Worm (Caenorhabditis elegans): ENCODE measurements around the gene fbxa-138.
"Not testable (repeated sequence)": the region's sequence is repeated elsewhere in the genome, so short reads cannot be mapped to it uniquely, and the experiment has no call there.

The fbxa-138 gene

DNA sequence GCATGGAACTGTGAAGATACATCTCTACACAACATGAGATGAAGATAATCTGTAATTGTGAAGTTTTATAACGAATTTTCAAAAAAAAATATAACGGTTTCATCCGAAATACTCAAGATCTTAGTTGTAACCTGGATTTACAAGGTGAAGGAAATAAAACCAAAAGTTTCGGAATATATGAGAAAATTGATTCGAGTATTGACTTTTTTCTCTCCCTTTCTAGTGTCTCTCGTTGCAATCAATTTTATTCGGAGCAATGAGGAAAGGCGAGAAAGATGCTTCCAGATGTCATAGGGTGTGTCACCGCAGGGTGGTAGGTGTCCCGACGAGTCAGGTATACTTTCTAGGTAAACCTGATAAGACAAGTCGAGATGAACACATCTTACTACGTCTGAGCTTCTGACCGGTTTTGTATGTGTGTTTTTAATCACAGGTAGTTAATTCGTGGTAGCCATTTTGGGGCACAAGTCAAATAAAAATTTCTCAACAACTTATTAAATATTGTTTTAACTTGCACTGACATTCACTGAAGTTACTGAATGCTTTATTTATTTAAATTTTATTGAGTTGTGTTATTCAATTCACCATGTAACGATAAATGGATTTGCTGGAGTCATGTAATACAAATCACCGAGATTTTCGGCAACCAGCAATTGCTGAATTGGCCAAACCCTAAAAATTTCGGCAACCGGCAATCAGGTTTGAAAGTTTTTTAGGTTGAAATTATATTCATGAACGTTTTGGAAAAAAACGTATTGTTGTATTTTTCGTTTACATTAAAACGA, 4.4 kb upstream of the fbxa-138 start, which contains the start of gene pals-20:
Gene pals-20 (minus strand): TSS at position 51 of the 785 bp plus-strand sequence.
- TF ChIP-seq nhr-28 (tag; optimal IDR thresholded peaks at IDR 0.05) (no peak), efl-1 (optimal IDR thresholded peaks at IDR 0.05) (no peak), efl-1 (GFP tag; optimal IDR thresholded peaks at IDR 0.05 in 1 of 2) (peak in 1 of 2 experiments; percentile 75), efl-3 (GFP tag; optimal IDR thresholded peaks at IDR 0.05) (no peak), ama-1 (optimal IDR thresholded peaks at IDR 0.05) (no peak), nhr-19 (GFP tag; conservative IDR thresholded peaks at IDR 0.05) (no peak)

DNA sequence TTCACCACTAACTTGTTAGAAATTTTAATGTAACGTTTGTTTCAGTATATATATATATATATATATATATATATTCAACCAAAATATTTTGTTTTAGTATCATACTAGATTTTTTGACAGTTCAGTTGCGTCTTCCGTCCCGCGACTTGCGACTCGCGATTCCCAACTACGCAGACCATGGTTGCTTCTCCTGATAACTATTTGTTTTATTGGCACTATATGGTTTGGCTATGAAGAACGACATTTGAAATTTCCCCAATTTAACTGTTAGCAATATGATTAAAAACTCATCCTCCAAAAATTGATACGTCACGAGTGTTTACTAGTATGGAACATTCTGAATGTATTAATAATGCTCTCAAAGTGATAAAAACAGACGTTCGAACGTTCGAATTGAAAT, 642 bp upstream of the fbxa-138 start:
- TF ChIP-seq pqm-1 (tag; optimal IDR thresholded peaks at IDR 0.05) (no peak), nhr-28 (tag; optimal IDR thresholded peaks at IDR 0.05) (no peak), mdl-1 (tag; optimal IDR thresholded peaks at IDR 0.05) (no peak), mab-9 (GFP tag; IDR thresholded peaks at IDR 0.05) (no peak), mef-2 (tag; optimal IDR thresholded peaks at IDR 0.05) (no peak), tlp-1 (tag; optimal IDR thresholded peaks at IDR 0.05) (no peak), ets-5 (GFP tag; IDR thresholded peaks at IDR 0.05) (no peak), lin-13 (GFP tag; optimal IDR thresholded peaks at IDR 0.05) (no peak), lir-3 (tag; optimal IDR thresholded peaks at IDR 0.05; ENCODE audit: poor library complexity) (no peak), snu-23 (GFP tag; optimal IDR thresholded peaks at IDR 0.05) (no peak), unc-98 (GFP tag; IDR thresholded peaks at IDR 0.05) (no peak)

DNA sequence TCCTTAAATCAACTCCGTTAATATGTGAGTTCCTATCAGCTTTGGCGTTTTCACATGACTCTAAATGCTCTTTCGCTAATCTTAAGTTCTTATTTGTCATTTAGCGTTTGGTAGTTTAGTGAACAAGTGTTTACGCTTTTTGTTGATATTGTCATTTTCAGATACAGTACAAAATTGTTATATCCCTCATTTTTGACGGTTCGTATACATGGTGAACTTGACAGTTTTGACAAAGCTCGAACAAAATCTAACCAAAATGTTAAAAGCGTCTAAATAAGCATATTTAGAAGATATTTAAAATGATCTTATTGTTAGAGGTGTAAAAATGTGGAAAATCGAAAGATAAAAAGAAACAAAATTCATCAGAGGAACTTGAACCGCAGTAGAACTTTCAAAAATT, 569 bp downstream of the fbxa-138 start:
- no peak for TF ChIP-seq fkh-10 (GFP tag; optimal IDR thresholded peaks at IDR 0.05)
- TF ChIP-seq tbx-2 (tag; optimal IDR thresholded peaks at IDR 0.05), result no peak
- TF ChIP-seq blmp-1 (tag; optimal IDR thresholded peaks at IDR 0.05), result no peak
- no peak for TF ChIP-seq ztf-11 (tag; optimal IDR thresholded peaks at IDR 0.05)
- TF ChIP-seq ceh-88 (GFP tag; IDR thresholded peaks at IDR 0.05), result no peak
- no peak for TF ChIP-seq lin-35 (GFP tag; optimal IDR thresholded peaks at IDR 0.05)
- no peak for TF ChIP-seq nhr-90 (tag; optimal IDR thresholded peaks at IDR 0.05; ENCODE audit: poor library complexity)
- TF ChIP-seq Y116A8C.19 (tag; optimal IDR thresholded peaks at IDR 0.05; ENCODE audit: borderline replicate concordance), result no peak
- no peak for TF ChIP-seq nhr-237 (tag; optimal IDR thresholded peaks at IDR 0.05)
- TF ChIP-seq ets-5 (GFP tag; IDR thresholded peaks at IDR 0.05), result no peak

DNA sequence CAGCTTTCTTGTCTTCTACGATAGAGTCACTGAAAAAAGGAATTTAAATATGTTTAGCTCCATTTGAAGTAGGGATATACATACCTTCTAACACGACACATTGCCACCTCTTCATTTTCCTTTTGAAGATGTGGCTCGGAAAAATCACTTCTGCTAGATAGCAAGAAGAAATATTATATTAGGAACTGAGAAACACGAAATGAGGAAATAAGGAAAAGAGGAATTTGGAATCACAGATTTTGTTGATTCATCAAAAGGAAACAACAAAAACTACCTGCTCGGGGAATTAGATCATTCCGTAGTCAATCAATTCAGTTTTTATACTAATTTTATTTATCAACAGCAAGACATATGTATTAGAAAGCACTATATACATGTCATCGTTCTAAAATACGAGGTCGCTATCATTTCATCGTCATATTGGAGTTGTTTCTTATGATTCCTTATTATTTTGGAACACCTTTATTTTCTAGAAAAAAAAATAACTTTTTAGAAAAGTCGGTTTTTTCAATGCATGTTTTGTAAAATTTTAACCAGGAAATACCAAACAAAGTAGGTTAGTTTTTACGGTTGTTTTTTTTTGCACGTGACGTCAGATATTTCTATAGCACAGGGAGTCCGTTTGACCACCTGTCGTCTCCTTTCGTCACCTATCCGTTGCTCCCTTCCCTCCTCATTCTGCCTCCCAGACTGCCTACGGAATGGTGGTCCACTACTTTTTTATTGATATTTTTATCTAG, 3.3 kb downstream of the fbxa-138 start, which contains the start of the genes pals-21 and Y82E9BR.6:
Gene pals-21 (minus strand): TSS at position 101 of the 740 bp plus-strand sequence.
Gene Y82E9BR.6 (plus strand): TSS at position 690 of the 740 bp plus-strand sequence.
- TF ChIP-seq lsy-2 (tag; optimal IDR thresholded peaks at IDR 0.05) (no peak), efl-1 (optimal IDR thresholded peaks at IDR 0.05) (no peak), efl-1 (GFP tag; optimal IDR thresholded peaks at IDR 0.05 in 1 of 2) (peak in 1 of 2 experiments; percentile 52)

DNA sequence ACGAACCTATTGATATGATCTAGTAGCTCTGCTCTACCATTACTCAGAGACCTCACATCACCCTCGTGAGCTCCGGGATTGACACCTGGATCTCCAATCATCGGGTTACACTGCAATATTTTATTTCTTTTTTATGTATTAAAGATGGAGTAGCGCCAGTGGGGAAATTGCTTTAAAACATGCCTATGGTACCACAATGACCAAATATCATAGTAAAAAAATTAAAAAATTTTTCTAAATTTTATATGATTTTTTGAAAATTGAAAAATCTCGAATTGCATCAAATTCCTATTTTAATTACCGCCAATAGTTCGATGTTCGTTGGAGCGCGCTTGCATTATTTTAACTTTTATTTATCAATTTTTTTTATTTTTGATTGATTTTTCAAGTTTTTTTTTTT, 6.1 kb downstream of the fbxa-138 start, which contains the start of gene pals-40:
Gene pals-40 (minus strand): TSS at position 101 of the 400 bp plus-strand sequence.
- not testable (repeated sequence) for TF ChIP-seq unc-62 (GFP tag; optimal IDR thresholded peaks at IDR 0.05); unc-30 (tag; optimal IDR thresholded peaks at IDR 0.05); mep-1 (tag; optimal IDR thresholded peaks at IDR 0.05)

DNA sequence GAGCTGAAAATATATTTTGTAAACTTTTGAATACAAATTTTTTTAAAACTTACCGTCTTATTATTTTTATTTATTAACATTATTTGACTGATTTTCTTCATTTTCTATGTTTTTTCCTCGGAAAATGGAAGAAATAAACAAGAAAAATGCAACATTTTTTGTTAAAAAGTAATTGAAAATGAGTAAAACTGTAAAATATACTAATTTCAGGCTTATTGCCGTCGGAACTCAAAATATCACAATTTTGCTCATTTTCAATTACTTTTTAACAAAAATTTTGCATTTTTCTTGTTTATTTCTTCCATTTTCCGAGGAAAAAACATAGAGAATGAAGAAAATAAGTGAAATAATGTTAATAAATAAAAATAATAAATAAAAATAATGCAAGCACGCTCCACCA, 8.6 kb downstream of the fbxa-138 start, which contains the start of gene Y82E9BR.10:
Gene Y82E9BR.10 (minus strand): TSS at position 101 of the 400 bp plus-strand sequence.
- TF ChIP-seq sox-4 (tag; optimal IDR thresholded peaks at IDR 0.05); unc-86 (tag; optimal IDR thresholded peaks at IDR 0.05); snu-23 (GFP tag; optimal IDR thresholded peaks at IDR 0.05): not testable (repeated sequence)
